Comparison of ENCODE assay signal across 5 fruit fly cellular contexts in the genomic region with DNA sequence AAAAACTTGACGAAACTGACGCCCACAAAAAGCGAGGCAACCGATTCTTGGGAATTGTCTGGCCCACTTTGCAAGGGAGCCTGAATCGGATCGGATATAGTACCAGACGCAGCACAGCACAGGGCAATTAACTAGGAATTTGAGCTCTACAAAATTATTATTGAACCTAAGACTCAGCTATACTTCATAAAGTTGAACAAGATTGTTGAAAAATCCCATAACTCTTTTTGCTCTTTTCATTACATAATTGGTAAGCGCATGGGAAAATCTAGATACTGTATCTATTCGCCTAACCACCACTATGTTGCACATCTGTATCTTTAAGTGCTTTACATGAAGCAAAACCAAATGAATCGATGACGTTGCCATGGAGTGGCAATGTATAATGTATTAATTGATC.
TF ChIP-seq lines count a peak whose summit lies in the region.

No protein-coding gene starts in this region.

- TF ChIP-seq CTCF in whole organism, embryonic (GFP tag; optimal IDR thresholded peaks at IDR 0.05; lab: Kevin White, UChicago) = peak; percentile 49

TF ChIP-seq in whole organism, adult, 20 proteins besides CTCF, POLR2A, EP300 and RAD21:
- no peak for TF ChIP-seq CG5204 (GFP tag; optimal IDR thresholded peaks at IDR 0.05; lab: Kevin White, UChicago)
- TF ChIP-seq pad (GFP tag; optimal IDR thresholded peaks at IDR 0.05; lab: Kevin White, UChicago) = no peak
- no peak for TF ChIP-seq Mnt (GFP tag; optimal IDR thresholded peaks at IDR 0.05; lab: Kevin White, UChicago)
- TF ChIP-seq CG14711 (tag; optimal IDR thresholded peaks at IDR 0.05; lab: Kevin White, UChicago) = peak; percentile 23
- TF ChIP-seq kay (GFP tag; lab: Kevin White, UChicago; ENCODE audit: borderline replicate concordance) = no peak
- peak; percentile 10 for TF ChIP-seq tj (GFP tag; optimal IDR thresholded peaks at IDR 0.05; lab: Kevin White, UChicago)
TF ChIP-seq in whole organism, adult: peak in this region for 2.

TF ChIP-seq in whole organism, embryonic, 481 proteins besides CTCF, POLR2A, EP300 and RAD21 (continues in another document):
- no peak for TF ChIP-seq Doc2 (GFP tag; IDR thresholded peaks at IDR 0.05; lab: Robert Waterston, UW)
- peak; percentile 36; the same call in 1 of the 2 replicates for TF ChIP-seq Gsc (GFP tag; IDR thresholded peaks at IDR 0.05; lab: Robert Waterston, UW)
- TF ChIP-seq Usf (GFP tag; optimal IDR thresholded peaks at IDR 0.05; lab: Kevin White, UChicago) = no peak
- peak; percentile 88 for TF ChIP-seq dmrt99B (tag; optimal IDR thresholded peaks at IDR 0.05; lab: Kevin White, UChicago)
- TF ChIP-seq fd3F (GFP tag; optimal IDR thresholded peaks at IDR 0.05; lab: Kevin White, UChicago) = peak; percentile 43
- TF ChIP-seq ac (GFP tag; optimal IDR thresholded peaks at IDR 0.05; lab: Kevin White, UChicago) = no peak
- no peak for TF ChIP-seq CG34376 (GFP tag; optimal IDR thresholded peaks at IDR 0.05; lab: Kevin White, UChicago)
- TF ChIP-seq CG3163 (GFP tag; optimal IDR thresholded peaks at IDR 0.05; lab: Kevin White, UChicago) = peak; percentile 2
- TF ChIP-seq Bteb2 (GFP tag; optimal IDR thresholded peaks at IDR 0.05; lab: Kevin White, UChicago) = peak; percentile 40
- peak; percentile 49 for TF ChIP-seq Mad (GFP tag; optimal IDR thresholded peaks at IDR 0.05; lab: Kevin White, UChicago)
- TF ChIP-seq CG6854 (GFP tag; optimal IDR thresholded peaks at IDR 0.05; lab: Kevin White, UChicago) = peak; percentile 9
- TF ChIP-seq MBD-R2 (GFP tag; IDR thresholded peaks at IDR 0.05; lab: Robert Waterston, UW) = no peak
- peak; percentile 73 for TF ChIP-seq tin (GFP tag; optimal IDR thresholded peaks at IDR 0.05; lab: Kevin White, UChicago)
- TF ChIP-seq gce (GFP tag; IDR thresholded peaks at IDR 0.05; lab: Robert Waterston, UW) = peak; percentile 66; the same call in 2 of the 3 replicates
- TF ChIP-seq Opbp (GFP tag; IDR thresholded peaks at IDR 0.05; lab: Robert Waterston, UW; ENCODE audit: partially characterized antibody) = no peak
- TF ChIP-seq cwo (GFP tag; optimal IDR thresholded peaks at IDR 0.05; lab: Kevin White, UChicago) = peak; percentile 36
- TF ChIP-seq CG6654 (GFP tag; optimal IDR thresholded peaks at IDR 0.05; lab: Kevin White, UChicago) = peak; percentile 63
- peak; percentile 84 for TF ChIP-seq CG7839 (tag; optimal IDR thresholded peaks at IDR 0.05; lab: Kevin White, UChicago)
- TF ChIP-seq CG11696 (GFP tag; IDR thresholded peaks at IDR 0.05; lab: Robert Waterston, UW) = peak; percentile 86
- peak; percentile 50 for TF ChIP-seq Side (GFP tag; optimal IDR thresholded peaks at IDR 0.05; lab: Kevin White, UChicago)

TF ChIP-seq in whole organism, prepupa, 60 proteins besides CTCF, POLR2A, EP300 and RAD21 (continues in another document):
- TF ChIP-seq svp (GFP tag; lab: Kevin White, UChicago) (peak; percentile 65), acj6 (GFP tag; optimal IDR thresholded peaks at IDR 0.05; lab: Kevin White, UChicago) (peak; percentile 85), achi (GFP tag; optimal IDR thresholded peaks at IDR 0.05; lab: Kevin White, UChicago) (peak; percentile 83), CG7368 (GFP tag; optimal IDR thresholded peaks at IDR 0.05; lab: Kevin White, UChicago) (peak; percentile 79), fd85E (GFP tag; optimal IDR thresholded peaks at IDR 0.05; lab: Kevin White, UChicago) (peak; percentile 29), Hr38 (GFP tag; optimal IDR thresholded peaks at IDR 0.05; lab: Kevin White, UChicago) (no peak), CG6792 (GFP tag; optimal IDR thresholded peaks at IDR 0.05; lab: Kevin White, UChicago) (peak; percentile 78), fd59A (GFP tag; optimal IDR thresholded peaks at IDR 0.05; lab: Kevin White, UChicago) (peak; percentile 81), Sox14 (GFP tag; optimal IDR thresholded peaks at IDR 0.05; lab: Kevin White, UChicago) (peak; percentile 82), CG3032 (tag; optimal IDR thresholded peaks at IDR 0.05; lab: Kevin White, UChicago) (peak; percentile 84), spab (GFP tag; optimal IDR thresholded peaks at IDR 0.05; lab: Kevin White, UChicago) (peak; percentile 79), dsx (GFP tag; optimal IDR thresholded peaks at IDR 0.05; lab: Kevin White, UChicago; ENCODE audit: poor library complexity, severe bottlenecking) (peak; percentile 90), Ets96B (tag; optimal IDR thresholded peaks at IDR 0.05; lab: Kevin White, UChicago) (peak; percentile 86), Eip75B (GFP tag; optimal IDR thresholded peaks at IDR 0.05; lab: Kevin White, UChicago) (peak; percentile 84), Ets21C (GFP tag; optimal IDR thresholded peaks at IDR 0.05; lab: Kevin White, UChicago) (peak; percentile 32), Met (GFP tag; optimal IDR thresholded peaks at IDR 0.05; lab: Kevin White, UChicago) (peak; percentile 56), eg (GFP tag; IDR thresholded peaks at IDR 0.05; lab: Robert Waterston, UW) (peak; percentile 92), lz (GFP tag; optimal IDR thresholded peaks at IDR 0.05; lab: Kevin White, UChicago) (peak; percentile 63), CG32006 (GFP tag; optimal IDR thresholded peaks at IDR 0.05; lab: Kevin White, UChicago) (peak; percentile 86), CG34406 (GFP tag; optimal IDR thresholded peaks at IDR 0.05; lab: Kevin White, UChicago) (peak; percentile 65)

TF ChIP-seq in whole organism, pupa, 21 proteins besides CTCF, POLR2A, EP300 and RAD21:
- TF ChIP-seq gl (tag; optimal IDR thresholded peaks at IDR 0.05; lab: Kevin White, UChicago) (peak; percentile 78), CG17806 (tag; optimal IDR thresholded peaks at IDR 0.05; lab: Kevin White, UChicago) (peak; percentile 85), CG12605 (GFP tag; IDR thresholded peaks at IDR 0.05; lab: Robert Waterston, UW) (peak; percentile 86), CG32121 (GFP tag; IDR thresholded peaks at IDR 0.05; lab: Robert Waterston, UW) (peak; percentile 89), Snoo (tag; optimal IDR thresholded peaks at IDR 0.05; lab: Kevin White, UChicago) (peak; percentile 73), D1 (tag; optimal IDR thresholded peaks at IDR 0.05; lab: Kevin White, UChicago) (peak; percentile 47), rn (GFP tag; IDR thresholded peaks at IDR 0.05; lab: Robert Waterston, UW) (peak; percentile 48; the same call in 1 of the 2 replicates), CG15710 (tag; optimal IDR thresholded peaks at IDR 0.05; lab: Kevin White, UChicago) (peak; percentile 90), fd96Ca (GFP tag; IDR thresholded peaks at IDR 0.05; lab: Robert Waterston, UW) (peak; percentile 86), CG13204 (GFP tag; optimal IDR thresholded peaks at IDR 0.05; lab: Kevin White, UChicago) (peak; percentile 69), CG10348 (GFP tag; IDR thresholded peaks at IDR 0.05; lab: Robert Waterston, UW) (no peak), EcR (GFP tag; optimal IDR thresholded peaks at IDR 0.05; lab: Kevin White, UChicago) (peak; percentile 22), CG9948 (tag; optimal IDR thresholded peaks at IDR 0.05; lab: Kevin White, UChicago) (peak; percentile 83), CG14655 (GFP tag; optimal IDR thresholded peaks at IDR 0.05; lab: Kevin White, UChicago) (peak; percentile 84), Pif1A (GFP tag; optimal IDR thresholded peaks at IDR 0.05; lab: Kevin White, UChicago) (peak; percentile 85), Ets98B (GFP tag; IDR thresholded peaks at IDR 0.05; lab: Robert Waterston, UW) (peak; percentile 87), CG8301 (tag; optimal IDR thresholded peaks at IDR 0.05; lab: Kevin White, UChicago) (peak; percentile 83), Pif1B (GFP tag; optimal IDR thresholded peaks at IDR 0.05; lab: Kevin White, UChicago) (peak; percentile 83), CG8159 (tag; optimal IDR thresholded peaks at IDR 0.05; lab: Kevin White, UChicago) (peak; percentile 88), CG4496 (GFP tag; IDR thresholded peaks at IDR 0.05; lab: Robert Waterston, UW) (peak; percentile 91), CG34367 (tag; optimal IDR thresholded peaks at IDR 0.05; lab: Kevin White, UChicago) (peak; percentile 87)

TF ChIP-seq in whole organism, wandering third instar larva, 38 proteins besides CTCF, POLR2A, EP300 and RAD21 (continues in another document):
- TF ChIP-seq Rel (GFP tag; optimal IDR thresholded peaks at IDR 0.05; lab: Kevin White, UChicago) (no peak), Rel (tag; optimal IDR thresholded peaks at IDR 0.05; lab: Kevin White, UChicago) (no peak), rgr (GFP tag; optimal IDR thresholded peaks at IDR 0.05; lab: Kevin White, UChicago) (peak; percentile 34), OdsH (GFP tag; optimal IDR thresholded peaks at IDR 0.05; lab: Kevin White, UChicago) (no peak), h (GFP tag; optimal IDR thresholded peaks at IDR 0.05; lab: Kevin White, UChicago) (peak; percentile 30), Sp1 (GFP tag; optimal IDR thresholded peaks at IDR 0.05; lab: Kevin White, UChicago) (no peak), HLH106 (tag; optimal IDR thresholded peaks at IDR 0.05; lab: Kevin White, UChicago) (no peak), usp (GFP tag; optimal IDR thresholded peaks at IDR 0.05; lab: Kevin White, UChicago) (no peak), N (GFP tag; optimal IDR thresholded peaks at IDR 0.05; lab: Kevin White, UChicago) (no peak), pan (optimal IDR thresholded peaks at IDR 0.05; lab: Kevin White, UChicago) (no peak), Hr78 (GFP tag; optimal IDR thresholded peaks at IDR 0.05; lab: Kevin White, UChicago) (no peak), tai (GFP tag; optimal IDR thresholded peaks at IDR 0.05; lab: Kevin White, UChicago) (no peak), Myc (optimal IDR thresholded peaks at IDR 0.05; lab: Kevin White, UChicago) (no peak), GATAd (GFP tag; optimal IDR thresholded peaks at IDR 0.05; lab: Kevin White, UChicago) (no peak), Mio (GFP tag; optimal IDR thresholded peaks at IDR 0.05; lab: Kevin White, UChicago) (no peak), CrebA (GFP tag; optimal IDR thresholded peaks at IDR 0.05; lab: Kevin White, UChicago; ENCODE audit: borderline replicate concordance) (no peak), Dif (GFP tag; optimal IDR thresholded peaks at IDR 0.05; lab: Kevin White, UChicago; ENCODE audit: partially characterized antibody) (no peak), jim (GFP tag; optimal IDR thresholded peaks at IDR 0.05; lab: Kevin White, UChicago) (no peak), sage (GFP tag; optimal IDR thresholded peaks at IDR 0.05; lab: Kevin White, UChicago) (no peak), sv (GFP tag; optimal IDR thresholded peaks at IDR 0.05; lab: Kevin White, UChicago) (peak; percentile 61), Abd-B (GFP tag; optimal IDR thresholded peaks at IDR 0.05; lab: Kevin White, UChicago) (no peak), fru (GFP tag; optimal IDR thresholded peaks at IDR 0.05; lab: Kevin White, UChicago) (peak; percentile 54), woc (GFP tag; optimal IDR thresholded peaks at IDR 0.05; lab: Kevin White, UChicago) (no peak), dmrt93B (GFP tag; optimal IDR thresholded peaks at IDR 0.05; lab: Kevin White, UChicago) (no peak), Vsx2 (GFP tag; optimal IDR thresholded peaks at IDR 0.05; lab: Kevin White, UChicago; ENCODE audit: partially characterized antibody) (no peak), Hnf4 (GFP tag; optimal IDR thresholded peaks at IDR 0.05; lab: Kevin White, UChicago) (no peak), CG32264 (GFP tag; optimal IDR thresholded peaks at IDR 0.05; lab: Kevin White, UChicago) (no peak)
